Worm (Caenorhabditis elegans): ENCODE results near the gene F52F10.2.

F52F10.2 gene

DNA sequence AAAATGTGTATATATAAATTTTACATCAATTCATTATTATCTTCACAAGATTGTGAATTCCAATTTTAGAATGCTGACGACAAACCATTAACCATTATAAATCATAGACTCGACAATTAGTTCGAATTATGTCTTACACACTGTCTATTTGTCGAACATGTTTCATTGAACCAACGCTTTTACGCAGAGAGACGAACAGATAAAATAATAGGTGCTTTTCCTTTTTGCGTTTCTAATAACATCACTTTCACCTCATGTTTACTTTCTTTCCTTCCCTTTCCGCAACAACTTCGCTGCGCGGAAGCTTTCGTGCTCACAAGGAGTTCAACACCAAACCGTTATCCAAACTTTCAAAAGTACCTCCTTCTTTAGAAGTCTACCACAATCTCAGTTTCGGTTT, at the start of gene F52F10.2:
TSS of gene F52F10.2 (plus strand) at position 301 of the 400 bp plus-strand sequence.
- no peak for TF ChIP-seq skn-1 (tag; optimal IDR thresholded peaks at IDR 0.05)
- no peak for TF ChIP-seq nhr-43 (tag; optimal IDR thresholded peaks at IDR 0.05; ENCODE audit: poor library complexity, severe bottlenecking)
- no peak for TF ChIP-seq ceh-16 (tag; optimal IDR thresholded peaks at IDR 0.05)
- no peak for TF ChIP-seq R02D3.7 (tag; optimal IDR thresholded peaks at IDR 0.05)

DNA sequence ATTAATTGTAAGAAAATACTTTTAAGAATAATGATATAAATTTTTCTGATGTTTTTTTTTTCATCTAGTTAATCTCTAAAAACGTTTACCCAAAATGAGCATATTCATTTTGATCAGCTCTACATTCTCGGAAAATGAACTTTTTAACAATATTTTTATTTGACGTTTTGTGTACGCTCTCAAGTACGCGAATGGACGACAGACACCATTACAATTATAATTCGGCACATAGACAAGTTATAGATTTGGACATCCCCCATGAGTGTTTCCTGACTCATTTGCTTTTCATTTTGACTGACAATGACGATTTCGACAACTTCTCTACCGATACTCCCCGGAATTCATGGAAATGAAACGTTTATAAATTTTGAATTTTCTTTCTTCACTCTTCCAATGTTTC, 48.8 kb upstream of the F52F10.2 start, which contains the start of gene sru-27:
TSS of gene sru-27 (plus strand) at position 301 of the 400 bp plus-strand sequence.
- TF ChIP-seq ztf-4 (tag; optimal IDR thresholded peaks at IDR 0.05), result no peak
- TF ChIP-seq R02D3.7 (tag; optimal IDR thresholded peaks at IDR 0.05), result no peak
- no peak for TF ChIP-seq daf-12 (tag; optimal IDR thresholded peaks at IDR 0.05)
- no peak for TF ChIP-seq snpc-4 (tag; optimal IDR thresholded peaks at IDR 0.05)
- no peak for TF ChIP-seq nhr-23 (tag; optimal IDR thresholded peaks at IDR 0.05)
- no peak for TF ChIP-seq fkh-2 (tag; optimal IDR thresholded peaks at IDR 0.05)
- no peak for TF ChIP-seq unc-62 (GFP tag; optimal IDR thresholded peaks at IDR 0.05)
- no peak for TF ChIP-seq nhr-43 (tag; optimal IDR thresholded peaks at IDR 0.05; ENCODE audit: poor library complexity, severe bottlenecking)
- no peak for TF ChIP-seq nhr-28 (tag; optimal IDR thresholded peaks at IDR 0.05)

DNA sequence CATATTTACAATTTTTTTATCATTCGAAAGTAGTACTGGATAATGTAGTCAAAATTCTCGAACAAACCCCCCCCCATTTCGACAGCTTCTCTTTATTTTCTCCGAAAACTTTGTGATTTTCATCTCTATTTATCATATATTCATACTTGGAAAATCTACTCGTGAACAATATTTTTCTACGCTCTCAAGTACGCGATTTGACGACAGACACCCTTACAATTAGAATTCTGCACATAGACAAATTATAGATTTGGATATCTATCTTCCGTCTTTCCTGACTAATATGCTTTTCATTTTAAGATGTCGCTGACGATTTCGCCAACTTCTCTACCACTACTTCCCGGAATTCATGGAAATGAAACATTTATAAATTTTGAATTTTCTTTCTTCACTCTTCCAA, 41.9 kb upstream of the F52F10.2 start, which contains the start of gene sru-28:
TSS of gene sru-28 (plus strand) at position 301 of the 400 bp plus-strand sequence.
- TF ChIP-seq fos-1 (tag; optimal IDR thresholded peaks at IDR 0.05), result no peak
- TF ChIP-seq ztf-11 (tag; optimal IDR thresholded peaks at IDR 0.05), result no peak
- TF ChIP-seq nhr-76 (tag; optimal IDR thresholded peaks at IDR 0.05), result no peak
- TF ChIP-seq nhr-28 (tag; optimal IDR thresholded peaks at IDR 0.05), result no peak
- no peak for TF ChIP-seq nhr-67 (tag; optimal IDR thresholded peaks at IDR 0.05)
- no peak for TF ChIP-seq egl-27 (tag; optimal IDR thresholded peaks at IDR 0.05)
- no peak for TF ChIP-seq tbx-2 (tag; optimal IDR thresholded peaks at IDR 0.05)
- no peak for TF ChIP-seq pqm-1 (tag; optimal IDR thresholded peaks at IDR 0.05)
- TF ChIP-seq skn-1 (tag; optimal IDR thresholded peaks at IDR 0.05), result no peak
- no peak for TF ChIP-seq ceh-82 (tag; optimal IDR thresholded peaks at IDR 0.05)
- TF ChIP-seq mdl-1 (tag; optimal IDR thresholded peaks at IDR 0.05), result no peak
- TF ChIP-seq ZK546.5 (tag; optimal IDR thresholded peaks at IDR 0.05), result no peak
- no peak for TF ChIP-seq ceh-16 (tag; optimal IDR thresholded peaks at IDR 0.05)
- no peak for TF ChIP-seq lin-39 (tag; optimal IDR thresholded peaks at IDR 0.05)
- TF ChIP-seq lsy-12 (tag; optimal IDR thresholded peaks at IDR 0.05), result no peak

DNA sequence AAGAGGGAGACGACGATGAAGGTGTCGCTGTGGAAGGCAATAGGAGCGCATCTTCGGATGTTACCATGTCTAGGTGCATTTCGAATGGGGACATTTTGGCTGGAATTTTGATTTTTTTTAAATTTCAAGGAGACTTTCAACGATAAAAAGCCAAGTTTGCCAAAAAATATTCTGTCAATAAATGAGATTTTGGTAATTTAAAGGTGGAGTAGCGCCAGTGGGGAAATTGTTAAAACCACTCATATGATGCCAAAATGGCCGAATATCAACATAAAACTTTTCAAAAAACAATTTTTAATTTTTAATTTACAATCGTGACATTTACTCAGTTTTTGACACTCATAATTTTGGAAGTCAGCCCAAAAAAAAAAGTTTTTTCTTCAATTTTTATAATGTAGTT, 36.4 kb upstream of the F52F10.2 start, which contains the start of gene nhr-260:
TSS of gene nhr-260 (minus strand) at position 101 of the 400 bp plus-strand sequence.
- TF ChIP-seq nhr-23 (tag; optimal IDR thresholded peaks at IDR 0.05), result no peak
- TF ChIP-seq skn-1 (tag; optimal IDR thresholded peaks at IDR 0.05), result no peak
- TF ChIP-seq fkh-10 (GFP tag; optimal IDR thresholded peaks at IDR 0.05), result no peak
- no peak for TF ChIP-seq sea-2 (GFP tag; optimal IDR thresholded peaks at IDR 0.05)
- no peak for TF ChIP-seq ZK546.5 (tag; optimal IDR thresholded peaks at IDR 0.05)
- TF ChIP-seq nhr-25 (tag; optimal IDR thresholded peaks at IDR 0.05), result no peak
- TF ChIP-seq eor-1 (tag; optimal IDR thresholded peaks at IDR 0.05), result no peak
- no peak for TF ChIP-seq nhr-77 (tag; optimal IDR thresholded peaks at IDR 0.05)
- no peak for TF ChIP-seq daf-12 (tag; optimal IDR thresholded peaks at IDR 0.05)

DNA sequence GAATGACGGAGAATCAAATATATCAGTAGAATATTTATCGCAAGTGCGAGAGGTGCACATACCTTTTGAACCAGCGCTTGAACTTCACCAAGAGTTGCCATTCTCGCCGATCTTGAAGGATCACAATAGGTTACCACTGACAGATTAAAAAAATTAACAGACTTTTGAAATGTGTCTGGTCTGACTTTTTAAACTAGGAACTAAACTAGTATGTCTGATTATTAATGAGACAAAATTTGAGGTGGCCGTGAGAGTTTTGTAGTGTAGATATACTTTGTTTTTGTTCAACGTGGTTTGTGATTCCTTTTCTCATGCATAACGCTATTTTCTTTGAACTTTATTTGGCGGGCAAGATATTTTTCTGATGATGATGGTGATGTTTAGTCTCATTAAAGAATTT, 26.1 kb upstream of the F52F10.2 start, which contains the start of gene str-240:
TSS of gene str-240 (minus strand) at position 101 of the 400 bp plus-strand sequence.
- TF ChIP-seq nhr-23 (tag; optimal IDR thresholded peaks at IDR 0.05), result no peak
- TF ChIP-seq skn-1 (tag; optimal IDR thresholded peaks at IDR 0.05), result no peak
- no peak for TF ChIP-seq nhr-12 (tag; optimal IDR thresholded peaks at IDR 0.05)
- TF ChIP-seq fos-1 (tag; optimal IDR thresholded peaks at IDR 0.05), result no peak

ce11 chrV:1522485-1522884, 25.5 kb upstream of the F52F10.2 start, which contains the start of gene str-243:
TSS of gene str-243 (plus strand) at chrV:1522785.
- TF ChIP-seq daf-12 (tag; optimal IDR thresholded peaks at IDR 0.05) (no peak), ztf-11 (tag; optimal IDR thresholded peaks at IDR 0.05) (no peak)

ce11 chrV:1527985-1528384, 20.0 kb upstream of the F52F10.2 start, which contains the start of gene str-236:
TSS of gene str-236 (minus strand) at chrV:1528085.
- no peak for TF ChIP-seq mml-1 (tag; optimal IDR thresholded peaks at IDR 0.05)
- no peak for TF ChIP-seq nhr-76 (tag; optimal IDR thresholded peaks at IDR 0.05)
- TF ChIP-seq elt-3 (tag; optimal IDR thresholded peaks at IDR 0.05), result no peak
- TF ChIP-seq sea-2 (GFP tag; optimal IDR thresholded peaks at IDR 0.05), result no peak
- no peak for TF ChIP-seq elt-1 (tag; optimal IDR thresholded peaks at IDR 0.05)
- no peak for TF ChIP-seq lsy-12 (tag; optimal IDR thresholded peaks at IDR 0.05)
- no peak for TF ChIP-seq egl-5 (tag; optimal IDR thresholded peaks at IDR 0.05)
- no peak for TF ChIP-seq elt-2 (tag; optimal IDR thresholded peaks at IDR 0.05)
- no peak for TF ChIP-seq nhr-77 (tag; optimal IDR thresholded peaks at IDR 0.05)
